Worm (Caenorhabditis elegans) whole organism, L3 larva: ENCODE measurements around the gene str-252.

Experiments used
- R02D3.7 ChIP-seq: fragments of 150-350 bp; optimal IDR thresholded peaks from 2 replicates; lab custom pipeline; 2014; ENCODE audit warnings: missing biosample characterization, missing genetic modification characterization
- aly-2 ChIP-seq: fragments of 150-350 bp; optimal IDR thresholded peaks from 2 replicates; lab custom pipeline; 2014; ENCODE audit warnings: missing biosample characterization, missing genetic modification characterization
- daf-12 ChIP-seq: fragments of 150-350 bp; optimal IDR thresholded peaks from 2 replicates; lab custom pipeline; 2014; ENCODE audit warnings: missing biosample characterization, missing genetic modification reagents, missing genetic modification characterization
- fos-1 ChIP-seq: fragments of 150-350 bp; optimal IDR thresholded peaks from 2 replicates; lab custom pipeline; 2014; ENCODE audit warnings: missing biosample characterization, missing genetic modification characterization
- lin-15B ChIP-seq: fragments of 150-350 bp; optimal IDR thresholded peaks from 2 replicates; lab custom pipeline; 2014; ENCODE audit warnings: missing biosample characterization, missing genetic modification characterization
- lsy-12 ChIP-seq: sonication (generic microtip); optimal IDR thresholded peaks from 2 replicates; lab custom pipeline; 2016; ENCODE audit warnings: mild to moderate bottlenecking, missing genetic modification characterization, missing compliant biosample characterization
- mdl-1 ChIP-seq: fragments of 150-350 bp; optimal IDR thresholded peaks from 2 replicates; lab custom pipeline; 2014; ENCODE audit warnings: missing biosample characterization, missing genetic modification characterization
- nfya-1 ChIP-seq: sonication (generic microtip); optimal IDR thresholded peaks from 2 replicates; lab custom pipeline; 2017; ENCODE audit warnings: missing genetic modification characterization, mild to moderate bottlenecking, missing compliant biosample characterization, antibody characterized with exemption, moderate library complexity; ENCODE audit not compliant: insufficient read depth
- nhr-25 ChIP-seq: sonication (generic microtip); optimal IDR thresholded peaks from 2 replicates; lab custom pipeline; 2017; ENCODE audit warnings: missing biosample characterization, missing genetic modification characterization
- nhr-77 ChIP-seq: fragments of 150-350 bp; optimal IDR thresholded peaks from 2 replicates; lab custom pipeline; 2014; ENCODE audit warnings: missing biosample characterization, missing genetic modification characterization
- pha-4 ChIP-seq: fragments of 150-350 bp; optimal IDR thresholded peaks from 2 replicates; lab custom pipeline; 2014; ENCODE audit warnings: missing biosample characterization, missing genetic modification reagents, missing genetic modification characterization
- tbx-2 ChIP-seq: sonication (generic microtip); optimal IDR thresholded peaks from 2 replicates; lab custom pipeline; 2016; ENCODE audit warnings: mild to moderate bottlenecking, missing genetic modification characterization, missing compliant biosample characterization
- ztf-11 ChIP-seq: fragments of 150-350 bp; optimal IDR thresholded peaks from 2 replicates; lab custom pipeline; 2014; ENCODE audit warnings: missing biosample characterization, missing genetic modification characterization

DNA sequence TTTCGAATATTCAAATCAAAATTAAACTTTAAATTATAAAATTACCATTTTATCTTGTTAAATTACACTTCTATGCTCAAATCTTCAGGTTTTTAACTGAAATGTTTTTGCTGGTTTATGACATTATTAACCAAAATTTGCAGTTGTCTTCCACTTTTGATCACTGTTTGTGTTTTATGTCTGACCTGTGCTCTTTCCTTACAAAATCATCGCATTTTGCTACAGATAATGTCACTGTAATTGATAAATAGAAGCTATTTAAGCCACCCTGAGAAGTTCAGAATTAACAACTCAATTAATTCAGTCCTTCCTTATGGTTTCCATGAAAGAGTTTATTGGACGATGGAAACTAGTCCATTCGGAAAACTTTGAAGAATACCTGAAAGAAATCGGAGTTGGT, 25.8 kb upstream of the str-252 start, which contains the start of gene lbp-8:
- no peak for TF ChIP-seq R02D3.7 (tag; lab: Kevin White, UChicago)
- no peak for TF ChIP-seq lsy-12 (tag; lab: Kevin White, UChicago)
- no peak for TF ChIP-seq ztf-11 (tag; lab: Kevin White, UChicago)
- TF ChIP-seq daf-12: no peak
- no peak for TF ChIP-seq nhr-77 (tag; lab: Kevin White, UChicago)
- TF ChIP-seq tbx-2 (tag; lab: Kevin White, UChicago): no peak
- no peak for TF ChIP-seq lin-15B (tag; lab: Kevin White, UChicago)
- TF ChIP-seq pha-4 (tag; lab: Kevin White, UChicago): no peak
- TF ChIP-seq mdl-1 (tag; lab: Kevin White, UChicago): no peak
- TF ChIP-seq aly-2 (tag; lab: Kevin White, UChicago): no peak
- TF ChIP-seq fos-1 (tag; lab: Kevin White, UChicago): no peak
- TF ChIP-seq nhr-25 (tag; lab: Kevin White, UChicago): no peak
- no peak for TF ChIP-seq nfya-1 (tag; lab: Kevin White, UChicago)
